Fruit fly (Drosophila melanogaster) whole organism, embryonic: ENCODE results near the gene CG5973.

Source experiments
- Awh ChIP-seq: fragments of 200-800 bp; sonication (Bioruptor generic); IDR thresholded peaks from 2 replicates; pipeline ENCODE4, ENCODE4 v1.3.6; 2022; ENCODE audit warnings: missing biosample characterization, missing genetic modification characterization
- Bdp1 ChIP-seq: fragments of 200-800 bp; sonication (Bioruptor generic); optimal IDR thresholded peaks from 3 replicates; lab custom pipeline; 2016; ENCODE audit warnings: missing biosample characterization, missing genetic modification characterization
- CG11456 ChIP-seq: fragments of 200-800 bp; sonication (Bioruptor generic); IDR thresholded peaks from 3 replicates; pipeline ENCODE4 v1.3.6; 2022; ENCODE audit warnings: missing biosample characterization, missing genetic modification characterization
- CG14667 ChIP-seq: fragments of 200-800 bp; sonication (Bioruptor generic); IDR thresholded peaks from 2 replicates; pipeline ENCODE4 v1.3.6; 2022; ENCODE audit warnings: missing biosample characterization, missing genetic modification characterization
- CG1529 ChIP-seq: fragments of 200-800 bp; sonication (Bioruptor generic); optimal IDR thresholded peaks from 3 replicates; lab custom pipeline; 2018; ENCODE audit warnings: missing biosample characterization, missing genetic modification characterization
- CG15696 ChIP-seq: fragments of 200-800 bp; sonication (Bioruptor generic); optimal IDR thresholded peaks from 2 replicates; lab custom pipeline; 2019; ENCODE audit warnings: missing biosample characterization, mild to moderate bottlenecking, missing genetic modification characterization, moderate library complexity
- CG16815 ChIP-seq: fragments of 200-800 bp; sonication (Bioruptor generic); optimal IDR thresholded peaks from 3 replicates; lab custom pipeline; 2017; ENCODE audit warnings: missing biosample characterization, mild to moderate bottlenecking, missing genetic modification characterization
- CG17359 ChIP-seq: fragments of 200-800 bp; sonication (Bioruptor generic); optimal IDR thresholded peaks from 3 replicates; lab custom pipeline; 2018; ENCODE audit warnings: missing biosample characterization, mild to moderate bottlenecking, missing genetic modification characterization, moderate library complexity
- CG17612 ChIP-seq: fragments of 200-800 bp; sonication (Bioruptor generic); IDR thresholded peaks from 2 replicates; pipeline ENCODE4 v1.3.6; 2022; ENCODE audit warnings: missing biosample characterization, missing genetic modification characterization
- CG18599 ChIP-seq: fragments of 200-800 bp; sonication (Bioruptor generic); optimal IDR thresholded peaks from 3 replicates; lab custom pipeline; 2017; ENCODE audit warnings: missing biosample characterization, missing genetic modification characterization, mild to moderate bottlenecking, moderate library complexity, missing genetic modification reagents
- CG2678 ChIP-seq: fragments of 200-800 bp; sonication (Bioruptor generic); optimal IDR thresholded peaks from 3 replicates; lab custom pipeline; 2019; ENCODE audit warnings: missing biosample characterization, mild to moderate bottlenecking, missing genetic modification characterization, moderate library complexity
- CG2712 ChIP-seq: fragments of 200-800 bp; optimal IDR thresholded peaks from 3 replicates; lab custom pipeline; 2019; ENCODE audit warnings: missing biosample characterization, mild to moderate bottlenecking, missing genetic modification characterization, moderate library complexity
- CG30403 ChIP-seq: fragments of 200-800 bp; sonication (Bioruptor generic); optimal IDR thresholded peaks from 3 replicates; lab custom pipeline; 2016; ENCODE audit warnings: missing biosample characterization, missing genetic modification characterization
- CG33557 ChIP-seq: fragments of 200-800 bp; sonication (Bioruptor generic); optimal IDR thresholded peaks from 2 replicates; lab custom pipeline; 2019; ENCODE audit warnings: missing biosample characterization, mild to moderate bottlenecking, missing genetic modification characterization, moderate library complexity
- CG4424 ChIP-seq: fragments of 200-800 bp; sonication (Bioruptor generic); optimal IDR thresholded peaks from 3 replicates; lab custom pipeline; 2016; ENCODE audit warnings: missing biosample characterization, missing genetic modification characterization
- CG4617 ChIP-seq: fragments of 200-800 bp; sonication (Bioruptor generic); optimal IDR thresholded peaks from 3 replicates; lab custom pipeline; 2016; ENCODE audit warnings: missing biosample characterization, missing genetic modification characterization, borderline replicate concordance
- CG5953 ChIP-seq: fragments of 200-800 bp; sonication (Bioruptor generic); IDR thresholded peaks from 2 replicates; pipeline ENCODE4 v1.3.6; 2022; ENCODE audit warnings: missing biosample characterization, missing genetic modification characterization
- CG6254 ChIP-seq: fragments of 200-800 bp; sonication (Bioruptor generic); optimal IDR thresholded peaks from 3 replicates; lab custom pipeline; 2017; ENCODE audit warnings: mild to moderate bottlenecking, missing biosample characterization, missing genetic modification reagents, missing genetic modification characterization
- CG9797 ChIP-seq: fragments of 200-800 bp; sonication (Bioruptor generic); optimal IDR thresholded peaks from 3 replicates; lab custom pipeline; 2018; ENCODE audit warnings: missing biosample characterization, mild to moderate bottlenecking, missing genetic modification characterization
- Chrac-16 ChIP-seq: fragments of 200-800 bp; sonication (Bioruptor generic); optimal IDR thresholded peaks from 3 replicates; lab custom pipeline; 2016; ENCODE audit warnings: missing biosample characterization, missing genetic modification characterization
- CkIIα-i1 ChIP-seq: fragments of 200-800 bp; sonication (Bioruptor generic); IDR thresholded peaks from 2 replicates; pipeline ENCODE4 v1.3.6; 2022; ENCODE audit warnings: missing biosample characterization, missing genetic modification characterization
- Dek ChIP-seq: fragments of 200-800 bp; sonication (Bioruptor generic); optimal IDR thresholded peaks from 3 replicates; lab custom pipeline; 2019; ENCODE audit warnings: missing biosample characterization, mild to moderate bottlenecking, missing genetic modification characterization, moderate library complexity
- Dfd ChIP-seq, 2 experiments: fragments of >200 bp; optimal IDR thresholded peaks; 2 replicates each; lab custom pipeline; 2017; ENCODE audit warnings: missing biosample characterization in 2 of 2, missing genetic modification characterization in 2 of 2
- Eip74EF ChIP-seq, 2 experiments: fragments of 200-800 bp in 1 of 2; fragments of >200 bp in 1 of 2; sonication (Bioruptor generic) in 1 of 2; optimal IDR thresholded peaks; 2 replicates each; lab custom pipeline; 2017 to 2019; ENCODE audit warnings: missing biosample characterization in 2 of 2, missing genetic modification characterization in 2 of 2, mild to moderate bottlenecking in 1 of 2, moderate library complexity in 1 of 2
- GATAe ChIP-seq: fragments of 200-800 bp; sonication (Bioruptor generic); conservative IDR thresholded peaks from 2 replicates; pipeline ENCODE4 v1.3.6; 2022; ENCODE audit warnings: missing biosample characterization, missing genetic modification characterization
- Gug ChIP-seq: fragments of 200-800 bp; sonication (Bioruptor generic); IDR thresholded peaks from 4 replicates; pipeline ENCODE4 v1.3.6; 2022; ENCODE audit warnings: missing biosample characterization, missing genetic modification characterization
- HLHmδ ChIP-seq: fragments of 200-800 bp; sonication (Bioruptor generic); optimal IDR thresholded peaks from 2 replicates; lab custom pipeline; 2018; ENCODE audit warnings: missing biosample characterization, mild to moderate bottlenecking, missing genetic modification characterization, moderate library complexity
- HmgD ChIP-seq: fragments of 200-800 bp; sonication (Bioruptor generic); optimal IDR thresholded peaks from 3 replicates; lab custom pipeline; 2016; ENCODE audit warnings: missing biosample characterization, missing genetic modification characterization
- Neu2 ChIP-seq: fragments of 200-800 bp; sonication (Bioruptor generic); optimal IDR thresholded peaks from 3 replicates; lab custom pipeline; 2016; ENCODE audit warnings: missing biosample characterization, missing genetic modification characterization, borderline replicate concordance
- PHDP ChIP-seq: fragments of 200-800 bp; sonication (Bioruptor generic); optimal IDR thresholded peaks from 3 replicates; lab custom pipeline; 2018; ENCODE audit warnings: missing biosample characterization, mild to moderate bottlenecking, missing genetic modification characterization, moderate library complexity
- Ptx1 ChIP-seq: fragments of 200-800 bp; sonication (Bioruptor generic); IDR thresholded peaks from 2 replicates; pipeline ENCODE4 v1.3.6; 2022; ENCODE audit warnings: missing biosample characterization, missing genetic modification characterization
- Scr ChIP-seq: fragments of 200-800 bp; sonication (Bioruptor generic); IDR thresholded peaks from 2 replicates; pipeline ENCODE4 v1.3.6; 2022; ENCODE audit warnings: missing biosample characterization, missing genetic modification characterization; ENCODE audit not compliant: partially characterized antibody
- Sin3A ChIP-seq: fragments of >200 bp; optimal IDR thresholded peaks from 2 replicates; lab custom pipeline; 2018
- Six4 ChIP-seq: fragments of 200-800 bp; sonication (Bioruptor generic); optimal IDR thresholded peaks from 2 replicates; lab custom pipeline; 2016; ENCODE audit warnings: missing biosample characterization, missing genetic modification characterization
- ase ChIP-seq: fragments of 200-800 bp; sonication (Bioruptor generic); IDR thresholded peaks from 3 replicates; pipeline ENCODE4 v1.3.6; 2022; ENCODE audit warnings: missing biosample characterization, missing genetic modification characterization
- cad ChIP-seq: fragments of >200 bp; optimal IDR thresholded peaks from 2 replicates; lab custom pipeline; 2017; ENCODE audit warnings: missing biosample characterization, missing genetic modification characterization
- cg ChIP-seq: fragments of 200-800 bp; sonication (Bioruptor generic); optimal IDR thresholded peaks from 3 replicates; lab custom pipeline; 2019; ENCODE audit warnings: missing biosample characterization, mild to moderate bottlenecking, missing genetic modification characterization, moderate library complexity
- kay ChIP-seq: fragments of 200-800 bp; sonication (Bioruptor generic); optimal IDR thresholded peaks from 2 replicates; lab custom pipeline; 2016; ENCODE audit warnings: missing biosample characterization, missing genetic modification characterization
- kni ChIP-seq: fragments of 200-800 bp; sonication (Bioruptor generic); optimal IDR thresholded peaks from 3 replicates; lab custom pipeline; 2017; ENCODE audit warnings: mild to moderate bottlenecking, missing biosample characterization, missing genetic modification reagents, missing genetic modification characterization
- luna ChIP-seq: fragments of 200-800 bp; sonication (Bioruptor generic); optimal IDR thresholded peaks from 2 replicates; lab custom pipeline; 2016; ENCODE audit warnings: missing biosample characterization, missing genetic modification characterization
- mld ChIP-seq: fragments of 200-800 bp; sonication (Bioruptor generic); IDR thresholded peaks from 3 replicates; pipeline ENCODE4 v1.3.6; 2022; ENCODE audit warnings: missing biosample characterization, missing genetic modification characterization; ENCODE audit not compliant: partially characterized antibody
- nau ChIP-seq: fragments of 200-800 bp; sonication (Bioruptor generic); optimal IDR thresholded peaks from 3 replicates; lab custom pipeline; 2017; ENCODE audit warnings: missing biosample characterization, mild to moderate bottlenecking, missing genetic modification characterization, missing genetic modification reagents
- nom ChIP-seq: fragments of 200-800 bp; sonication (Bioruptor generic); optimal IDR thresholded peaks from 2 replicates; lab custom pipeline; 2017; ENCODE audit warnings: missing biosample characterization, missing genetic modification characterization, mild to moderate bottlenecking, moderate library complexity, missing genetic modification reagents
- pnt ChIP-seq: fragments of 200-800 bp; sonication (Bioruptor generic); optimal IDR thresholded peaks from 3 replicates; lab custom pipeline; 2016; ENCODE audit warnings: missing biosample characterization, missing genetic modification characterization
- sd ChIP-seq: fragments of 200-800 bp; sonication (Bioruptor generic); optimal IDR thresholded peaks from 3 replicates; lab custom pipeline; 2018; ENCODE audit warnings: missing biosample characterization, mild to moderate bottlenecking, missing genetic modification characterization, moderate library complexity
- sisA ChIP-seq: fragments of 200-800 bp; sonication (Bioruptor generic); IDR thresholded peaks from 2 replicates; pipeline ENCODE4 v1.3.6; 2022; ENCODE audit warnings: missing biosample characterization, missing genetic modification characterization
- stwl ChIP-seq: fragments of 200-800 bp; sonication (Bioruptor generic); optimal IDR thresholded peaks from 3 replicates; lab custom pipeline; 2018; ENCODE audit warnings: missing biosample characterization, mild to moderate bottlenecking, missing genetic modification characterization, moderate library complexity
- tna ChIP-seq: fragments of 200-800 bp; sonication (Bioruptor generic); IDR thresholded peaks from 2 replicates; pipeline ENCODE4 v1.3.6; 2022; ENCODE audit warnings: missing biosample characterization, missing genetic modification characterization; ENCODE audit not compliant: partially characterized antibody
- zen2 ChIP-seq: fragments of 200-800 bp; sonication (Bioruptor generic); IDR thresholded peaks from 3 replicates; pipeline ENCODE4 v1.3.6; 2022; ENCODE audit warnings: missing biosample characterization, missing genetic modification characterization; ENCODE audit not compliant: partially characterized antibody

CG5973 gene

DNA sequence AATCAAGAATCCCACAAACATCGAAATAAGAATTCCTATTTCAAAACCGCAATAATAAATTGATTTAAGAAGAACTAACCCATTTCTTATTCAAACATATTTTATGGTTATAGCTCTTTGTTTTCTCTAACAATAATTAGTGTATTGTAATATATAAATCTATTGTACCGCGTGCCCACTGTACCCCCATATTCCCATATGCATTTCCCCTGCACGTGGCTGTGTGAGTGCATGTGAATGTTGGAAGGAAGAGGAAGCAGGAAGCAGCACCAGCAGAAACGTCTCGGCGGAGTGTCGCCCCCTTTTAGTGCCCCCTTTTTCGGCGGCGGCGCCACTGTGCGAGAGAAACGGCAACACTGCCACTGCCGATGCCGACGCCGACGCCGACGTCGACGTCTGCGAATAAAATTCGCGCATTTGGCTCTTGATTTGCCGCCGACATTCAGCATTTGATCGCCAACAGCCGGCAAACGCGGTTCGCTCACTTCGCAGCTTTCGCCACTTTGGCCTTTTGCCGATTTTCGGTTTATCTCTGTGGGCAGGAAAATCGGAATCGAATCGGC lies 13.9 kb upstream of the CG5973 start (continued):
- no peak for TF ChIP-seq tna (GFP tag; lab: Robert Waterston, UW)
- no peak for TF ChIP-seq pnt (GFP tag; lab: Kevin White, UChicago)
- TF ChIP-seq CkIIα-i1 (GFP tag; lab: Robert Waterston, UW): no peak
- no peak for TF ChIP-seq CG1529 (GFP tag; lab: Kevin White, UChicago)
- TF ChIP-seq cad (GFP tag; lab: Kevin White, UChicago): no peak
- peak; percentile 29 for TF ChIP-seq PHDP (tag; lab: Kevin White, UChicago)
- TF ChIP-seq CG15696 (tag; lab: Kevin White, UChicago): peak; percentile 8
- TF ChIP-seq cg (GFP tag; lab: Kevin White, UChicago): no peak
- TF ChIP-seq CG5953 (GFP tag; lab: Robert Waterston, UW): 0 out of 2 replicates have a peak, but pooled peaks have one; percentile 17
- TF ChIP-seq ase (GFP tag; lab: Robert Waterston, UW): 0 out of 3 replicates have a peak, but pooled peaks have one; percentile 37
- no peak for TF ChIP-seq Eip74EF (GFP tag; optimal IDR thresholded peaks at IDR 0.05; lab: Kevin White, UChicago)
- TF ChIP-seq CG9797 (GFP tag; lab: Kevin White, UChicago): peak; percentile 14
- 0 out of 2 replicates have a peak, but pooled peaks have one; percentile 39 for TF ChIP-seq Awh (GFP tag; lab: Robert Waterston, UW)
- no peak for TF ChIP-seq GATAe (GFP tag; lab: Robert Waterston, UW)
- no peak for TF ChIP-seq Scr (GFP tag; lab: Robert Waterston, UW)
- no peak for TF ChIP-seq zen2 (GFP tag; lab: Robert Waterston, UW)
- TF ChIP-seq CG6254 (GFP tag; lab: Kevin White, UChicago): peak; percentile 43
- TF ChIP-seq CG4617 (GFP tag; lab: Kevin White, UChicago): no peak
- TF ChIP-seq Gug (GFP tag; lab: Robert Waterston, UW): peak; percentile 55; the same call in 1 of the 4 replicates
- TF ChIP-seq sisA (GFP tag; lab: Robert Waterston, UW): peak; percentile 53
- TF ChIP-seq sd (tag; lab: Kevin White, UChicago): no peak
- TF ChIP-seq Sin3A (lab: Kevin White, UChicago): no peak
- peak; percentile 46 for TF ChIP-seq CG18599 (GFP tag; lab: Kevin White, UChicago)
- TF ChIP-seq stwl (tag; lab: Kevin White, UChicago): peak; percentile 32
- TF ChIP-seq Ptx1 (GFP tag; lab: Robert Waterston, UW): peak; percentile 36; the same call in 1 of the 2 replicates
- TF ChIP-seq nau (GFP tag; lab: Kevin White, UChicago): no peak
- no peak for TF ChIP-seq Dfd (GFP tag; optimal IDR thresholded peaks at IDR 0.05; lab: Kevin White, UChicago)
- TF ChIP-seq CG14667: 0 out of 2 replicates have a peak, but pooled peaks have one; percentile 18
- no peak for TF ChIP-seq kay (GFP tag; lab: Kevin White, UChicago)
- TF ChIP-seq CG16815 (GFP tag; lab: Kevin White, UChicago): peak; percentile 29
- TF ChIP-seq HmgD: no peak
- peak; percentile 33 for TF ChIP-seq CG2712
- peak; percentile 20 for TF ChIP-seq CG17359 (tag; lab: Kevin White, UChicago)
- peak; percentile 55 for TF ChIP-seq HLHmδ (GFP tag; lab: Kevin White, UChicago)
- no peak for TF ChIP-seq mld (GFP tag; lab: Robert Waterston, UW)
- no peak for TF ChIP-seq luna (GFP tag; lab: Kevin White, UChicago)
- TF ChIP-seq CG4424: peak; percentile 10
- no peak for TF ChIP-seq Bdp1 (GFP tag; lab: Kevin White, UChicago)
- TF ChIP-seq CG30403: peak; percentile 57
- TF ChIP-seq nom (GFP tag; lab: Kevin White, UChicago): peak; percentile 76
- peak; percentile 14 for TF ChIP-seq Six4 (GFP tag; lab: Kevin White, UChicago)
- TF ChIP-seq CG2678 (tag; lab: Kevin White, UChicago): peak; percentile 23
- peak; percentile 77; the same call in 2 of the 3 replicates for TF ChIP-seq CG11456 (GFP tag; lab: Robert Waterston, UW)
- peak; percentile 38 for TF ChIP-seq kni (GFP tag; lab: Kevin White, UChicago)
- TF ChIP-seq Chrac-16: peak; percentile 54
- no peak for TF ChIP-seq CG17612
- TF ChIP-seq Dek (tag; lab: Kevin White, UChicago): peak; percentile 2
- TF ChIP-seq Neu2 (GFP tag; lab: Kevin White, UChicago): no peak
- TF ChIP-seq CG33557: no peak
